Worm (Caenorhabditis elegans): ENCODE measurements around the gene R07E3.4.
A peak's percentile ranks its signal among the peaks of the same experiment; 100 is the strongest.

Gene R07E3.4

ce11 chrX:10332035-10332614 is 1.0 kb downstream of the R07E3.4 start (continued):
- TF ChIP-seq xnd-1 (tag; optimal IDR thresholded peaks at IDR 0.05) (no peak), atf-7 (tag; optimal IDR thresholded peaks at IDR 0.05) (peak; percentile 48), B0261.1 (tag; optimal IDR thresholded peaks at IDR 0.05) (no peak), nhr-80 (tag; optimal IDR thresholded peaks at IDR 0.05) (peak; percentile 81), repo-1 (tag; optimal IDR thresholded peaks at IDR 0.05) (no peak), nhr-179 (tag; optimal IDR thresholded peaks at IDR 0.05) (no peak), ceh-40 (GFP tag; IDR thresholded peaks at IDR 0.05) (no peak), F57C9.4 (tag; optimal IDR thresholded peaks at IDR 0.05) (no peak), nhr-120 (GFP tag; IDR thresholded peaks at IDR 0.05) (no peak), B0336.3 (GFP tag; IDR thresholded peaks at IDR 0.05) (peak; percentile 31; the same call in 1 of the 2 replicates), lin-35 (GFP tag; optimal IDR thresholded peaks at IDR 0.05) (no peak), madf-8 (GFP tag; conservative IDR thresholded peaks at IDR 0.05) (no peak), lsl-1 (GFP tag; optimal IDR thresholded peaks at IDR 0.05) (no peak), lsy-27 (tag; optimal IDR thresholded peaks at IDR 0.05; ENCODE audit: borderline replicate concordance, insufficient read depth) (no peak), sptf-2 (GFP tag; optimal IDR thresholded peaks at IDR 0.05) (no peak), lir-1 (GFP tag; conservative IDR thresholded peaks at IDR 0.05) (no peak), snpc-4 (GFP tag; optimal IDR thresholded peaks at IDR 0.05) (no peak), snpc-4 (tag; optimal IDR thresholded peaks at IDR 0.05) (no peak), F37B4.10 (GFP tag; IDR thresholded peaks at IDR 0.05) (no peak), rcor-1 (GFP tag; IDR thresholded peaks at IDR 0.05) (no peak), sea-2 (GFP tag; IDR thresholded peaks at IDR 0.05) (no peak), ztf-28 (GFP tag; IDR thresholded peaks at IDR 0.05) (no peak), fkh-3 (tag; optimal IDR thresholded peaks at IDR 0.05) (no peak), cebp-1 (GFP tag; IDR thresholded peaks at IDR 0.05) (peak; percentile 75), cebp-1 (tag; optimal IDR thresholded peaks at IDR 0.05) (peak; percentile 89), C06A6.2 (GFP tag; conservative IDR thresholded peaks at IDR 0.05) (no peak), egl-44 (GFP tag; IDR thresholded peaks at IDR 0.05) (no peak), hlh-12 (tag; optimal IDR thresholded peaks at IDR 0.05) (no peak), madf-6 (GFP tag; IDR thresholded peaks at IDR 0.05) (no peak), let-607 (tag; optimal IDR thresholded peaks at IDR 0.05) (peak in 1 of 2 experiments; percentile 3), efl-1 (GFP tag; optimal IDR thresholded peaks at IDR 0.05) (no peak), F22D6.2 (tag; optimal IDR thresholded peaks at IDR 0.05) (peak; percentile 4), ceh-91 (GFP tag; IDR thresholded peaks at IDR 0.05) (no peak), zfh-2 (GFP tag; conservative IDR thresholded peaks at IDR 0.05) (peak; percentile 78), nhr-90 (tag; optimal IDR thresholded peaks at IDR 0.05) (no peak), sdz-38 (tag; optimal IDR thresholded peaks at IDR 0.05) (no peak), aptf-2 (GFP tag; conservative IDR thresholded peaks at IDR 0.05) (no peak), lin-40 (tag; optimal IDR thresholded peaks at IDR 0.05) (peak; percentile 55), akir-1 (GFP tag; optimal IDR thresholded peaks at IDR 0.05) (no peak), unc-62 (GFP tag; optimal IDR thresholded peaks at IDR 0.05) (peak; percentile 47), K12H6.12 (tag; optimal IDR thresholded peaks at IDR 0.05) (peak; percentile 22), ztf-26 (tag; optimal IDR thresholded peaks at IDR 0.05) (peak; percentile 56), snpc-3.4 (tag; optimal IDR thresholded peaks at IDR 0.05) (no peak), hrde-1 (tag; optimal IDR thresholded peaks at IDR 0.05; ENCODE audit: borderline replicate concordance) (no peak), dpff-1 (tag; optimal IDR thresholded peaks at IDR 0.05) (no peak), K11D2.4 (GFP tag; IDR thresholded peaks at IDR 0.05) (peak; percentile 38; the same call in 1 of the 2 replicates), F23B12.7 (tag; optimal IDR thresholded peaks at IDR 0.05; ENCODE audit: insufficient read depth) (no peak), pbrm-1 (GFP tag; IDR thresholded peaks at IDR 0.05) (no peak), mcd-1 (GFP tag; IDR thresholded peaks at IDR 0.05) (0 out of 2 replicates have a peak, but pooled peaks have one; percentile 7)

Measured in whole organism, young adult.